Fruit fly (Drosophila melanogaster) whole organism, embryonic: Measurements from ENCODE around the gene cav.

Experiments
- Asciz ChIP-seq: fragments of 200-800 bp; sonication (Bioruptor generic); optimal IDR thresholded peaks from 2 replicates; lab custom pipeline; 2017; ENCODE audit warnings: missing biosample characterization, mild to moderate bottlenecking, missing genetic modification characterization, missing genetic modification reagents
- Bdp1 ChIP-seq: fragments of 200-800 bp; sonication (Bioruptor generic); optimal IDR thresholded peaks from 3 replicates; lab custom pipeline; 2016; ENCODE audit warnings: missing biosample characterization, missing genetic modification characterization
- C15 ChIP-seq: fragments of 200-800 bp; sonication (Bioruptor generic); IDR thresholded peaks from 3 replicates; pipeline ENCODE4 v1.3.6; 2022; ENCODE audit warnings: missing biosample characterization, missing genetic modification characterization
- CG10366 ChIP-seq: fragments of 200-800 bp; sonication (Bioruptor generic); IDR thresholded peaks from 2 replicates; pipeline ENCODE4 v1.3.6; 2022; ENCODE audit warnings: missing biosample characterization, missing genetic modification characterization
- CG10431 ChIP-seq: fragments of 200-800 bp; sonication (Bioruptor generic); optimal IDR thresholded peaks from 3 replicates; lab custom pipeline; 2018; ENCODE audit warnings: missing biosample characterization, mild to moderate bottlenecking, missing genetic modification characterization
- CG10565 ChIP-seq: fragments of 200-800 bp; sonication (Bioruptor generic); optimal IDR thresholded peaks from 3 replicates; lab custom pipeline; 2016; ENCODE audit warnings: missing biosample characterization, mild to moderate bottlenecking, missing genetic modification characterization
- CG10979 ChIP-seq: fragments of 200-800 bp; sonication (Bioruptor generic); optimal IDR thresholded peaks from 2 replicates; lab custom pipeline; 2018; ENCODE audit warnings: missing biosample characterization, mild to moderate bottlenecking, missing genetic modification characterization, moderate library complexity
- CG11456 ChIP-seq: fragments of 200-800 bp; sonication (Bioruptor generic); IDR thresholded peaks from 3 replicates; pipeline ENCODE4 v1.3.6; 2022; ENCODE audit warnings: missing biosample characterization, missing genetic modification characterization
- CG12236 ChIP-seq: fragments of 200-800 bp; sonication (Bioruptor generic); optimal IDR thresholded peaks from 2 replicates; lab custom pipeline; 2016; ENCODE audit warnings: missing biosample characterization, missing genetic modification characterization
- CG12391 ChIP-seq: fragments of 200-800 bp; sonication (Bioruptor generic); optimal IDR thresholded peaks from 3 replicates; lab custom pipeline; 2018; ENCODE audit warnings: missing biosample characterization, mild to moderate bottlenecking, missing genetic modification characterization, moderate library complexity
- CG13424 ChIP-seq: fragments of 200-800 bp; sonication (Bioruptor generic); optimal IDR thresholded peaks from 2 replicates; lab custom pipeline; 2019; ENCODE audit warnings: missing biosample characterization, mild to moderate bottlenecking, missing genetic modification characterization, moderate library complexity
- CG13624 ChIP-seq: fragments of 200-800 bp; sonication (Bioruptor generic); optimal IDR thresholded peaks from 2 replicates; lab custom pipeline; 2016; ENCODE audit warnings: missing biosample characterization, missing genetic modification characterization
- CG14860 ChIP-seq: fragments of 200-800 bp; sonication (Bioruptor generic); IDR thresholded peaks from 3 replicates; pipeline ENCODE4 v1.3.6; 2022; ENCODE audit warnings: missing biosample characterization, missing genetic modification characterization; ENCODE audit not compliant: partially characterized antibody
- CG16813 ChIP-seq: fragments of 200-800 bp; sonication (Bioruptor generic); IDR thresholded peaks from 3 replicates; pipeline ENCODE4 v1.3.6; 2022; ENCODE audit warnings: missing biosample characterization, missing genetic modification characterization; ENCODE audit not compliant: partially characterized antibody
- CG17186 ChIP-seq: fragments of 200-800 bp; sonication (Bioruptor generic); optimal IDR thresholded peaks from 3 replicates; lab custom pipeline; 2017; ENCODE audit warnings: missing biosample characterization, missing genetic modification reagents, missing genetic modification characterization
- CG33557 ChIP-seq: fragments of 200-800 bp; sonication (Bioruptor generic); optimal IDR thresholded peaks from 2 replicates; lab custom pipeline; 2019; ENCODE audit warnings: missing biosample characterization, mild to moderate bottlenecking, missing genetic modification characterization, moderate library complexity
- CG3407 ChIP-seq: fragments of 200-800 bp; sonication (Bioruptor generic); optimal IDR thresholded peaks from 2 replicates; lab custom pipeline; 2018; ENCODE audit warnings: missing biosample characterization, mild to moderate bottlenecking, missing genetic modification characterization
- CG34224 ChIP-seq: fragments of 200-800 bp; sonication (Bioruptor generic); IDR thresholded peaks from 3 replicates; pipeline ENCODE4 v1.3.6; 2022; ENCODE audit warnings: missing biosample characterization, missing genetic modification characterization; ENCODE audit not compliant: partially characterized antibody
- CG7556 ChIP-seq: fragments of 200-800 bp; sonication (Bioruptor generic); optimal IDR thresholded peaks from 2 replicates; lab custom pipeline; 2017; ENCODE audit warnings: missing biosample characterization, mild to moderate bottlenecking, missing genetic modification characterization
- CG8290 ChIP-seq, 3 experiments: fragments of 200-800 bp; sonication (Bioruptor generic); optimal IDR thresholded peaks; 2 replicates each; lab custom pipeline; 2016 to 2019; ENCODE audit warnings: missing biosample characterization in 3 of 3, missing genetic modification characterization in 3 of 3, mild to moderate bottlenecking in 2 of 3, moderate library complexity in 1 of 3
- CG8944 ChIP-seq: fragments of 200-800 bp; sonication (Bioruptor generic); optimal IDR thresholded peaks from 3 replicates; lab custom pipeline; 2016; ENCODE audit warnings: missing biosample characterization, missing genetic modification characterization
- CG9609 ChIP-seq: fragments of 200-800 bp; sonication (Bioruptor generic); optimal IDR thresholded peaks from 3 replicates; lab custom pipeline; 2016; ENCODE audit warnings: missing biosample characterization, missing genetic modification characterization
- Deaf1 ChIP-seq: fragments of 200-800 bp; optimal IDR thresholded peaks from 3 replicates; lab custom pipeline; 2019; ENCODE audit warnings: missing biosample characterization, mild to moderate bottlenecking, missing genetic modification characterization, moderate library complexity
- Hr39 ChIP-seq: fragments of >200 bp; optimal IDR thresholded peaks from 2 replicates; lab custom pipeline; 2017
- MBD-R2 ChIP-seq: fragments of 200-800 bp; sonication (Bioruptor generic); IDR thresholded peaks from 2 replicates; pipeline ENCODE4 v1.3.6; 2022; ENCODE audit warnings: missing biosample characterization, missing genetic modification characterization
- Med ChIP-seq: fragments of 200-800 bp; sonication (Bioruptor generic); peaks from one replicate; lab custom pipeline; 2016; ENCODE audit warnings: missing biosample characterization, missing genetic modification characterization, mild to moderate bottlenecking, inconsistent platforms, moderate library complexity
- Mes4 ChIP-seq: fragments of 200-800 bp; sonication (Bioruptor generic); optimal IDR thresholded peaks from 2 replicates; lab custom pipeline; 2016; ENCODE audit warnings: missing biosample characterization, missing genetic modification characterization
- Neu2 ChIP-seq: fragments of 200-800 bp; sonication (Bioruptor generic); optimal IDR thresholded peaks from 3 replicates; lab custom pipeline; 2016; ENCODE audit warnings: missing biosample characterization, missing genetic modification characterization, borderline replicate concordance
- Pdp1 ChIP-seq, 2 experiments: fragments of 200-800 bp; sonication (Bioruptor generic); optimal IDR thresholded peaks; 3 replicates each; lab custom pipeline; 2016; ENCODE audit warnings: missing biosample characterization in 2 of 2, missing genetic modification characterization in 2 of 2, mild to moderate bottlenecking in 1 of 2, moderate library complexity in 1 of 2
- Rfx ChIP-seq: fragments of 200-800 bp; sonication (Bioruptor generic); IDR thresholded peaks from 2 replicates; pipeline ENCODE4 v1.3.6; 2022; ENCODE audit warnings: missing biosample characterization, missing genetic modification characterization
- amos ChIP-seq: fragments of 200-800 bp; sonication (Bioruptor generic); IDR thresholded peaks from 2 replicates; pipeline ENCODE4 v1.3.6; 2022; ENCODE audit warnings: missing biosample characterization, missing genetic modification characterization; ENCODE audit not compliant: partially characterized antibody
- corto ChIP-seq: fragments of 200-800 bp; sonication (Bioruptor generic); optimal IDR thresholded peaks from 2 replicates; lab custom pipeline; 2016; ENCODE audit warnings: missing biosample characterization, mild to moderate bottlenecking, missing genetic modification characterization, moderate library complexity
- eve ChIP-seq, 2 experiments: fragments of >200 bp; optimal IDR thresholded peaks; 2 replicates each; lab custom pipeline; 2017; ENCODE audit warnings: missing biosample characterization in 2 of 2, missing genetic modification characterization in 2 of 2
- fd64A ChIP-seq: fragments of 200-800 bp; sonication (Bioruptor generic); optimal IDR thresholded peaks from 3 replicates; lab custom pipeline; 2018; ENCODE audit warnings: missing biosample characterization, mild to moderate bottlenecking, missing genetic modification characterization
- ftz-f1 ChIP-seq: fragments of 200-800 bp; sonication (Bioruptor generic); optimal IDR thresholded peaks from 2 replicates; lab custom pipeline; 2016; ENCODE audit warnings: missing biosample characterization, missing genetic modification characterization
- hb ChIP-seq: fragments of 200-800 bp; sonication (Bioruptor generic); IDR thresholded peaks from 3 replicates; pipeline ENCODE4 v1.3.6; 2022; ENCODE audit warnings: missing biosample characterization, missing genetic modification characterization; ENCODE audit not compliant: partially characterized antibody
- klu ChIP-seq: fragments of 200-800 bp; sonication (Bioruptor generic); IDR thresholded peaks from 2 replicates; pipeline ENCODE4 v1.3.6; 2022; ENCODE audit warnings: missing biosample characterization, missing genetic modification characterization
- luna ChIP-seq: fragments of 200-800 bp; sonication (Bioruptor generic); optimal IDR thresholded peaks from 2 replicates; lab custom pipeline; 2016; ENCODE audit warnings: missing biosample characterization, missing genetic modification characterization
- mirr ChIP-seq: fragments of 200-800 bp; sonication (Bioruptor generic); optimal IDR thresholded peaks from 3 replicates; lab custom pipeline; 2018; ENCODE audit warnings: missing biosample characterization, mild to moderate bottlenecking, missing genetic modification characterization
- pb ChIP-seq: fragments of 200-800 bp; sonication (Bioruptor generic); optimal IDR thresholded peaks from 3 replicates; lab custom pipeline; 2016; ENCODE audit warnings: missing biosample characterization, missing genetic modification characterization
- rib ChIP-seq: fragments of 200-800 bp; sonication (Bioruptor generic); IDR thresholded peaks from 2 replicates; pipeline ENCODE4 v1.3.6; 2022; ENCODE audit warnings: missing biosample characterization, missing genetic modification characterization
- ro ChIP-seq: fragments of 200-800 bp; sonication (Bioruptor generic); IDR thresholded peaks from 2 replicates; pipeline ENCODE4 v1.3.6; 2022; ENCODE audit warnings: missing biosample characterization, missing genetic modification characterization
- seq ChIP-seq: fragments of 200-800 bp; sonication (Bioruptor generic); IDR thresholded peaks from 2 replicates; pipeline ENCODE4 v1.3.6; 2022; ENCODE audit warnings: missing biosample characterization, missing genetic modification characterization
- sisA ChIP-seq: fragments of 200-800 bp; sonication (Bioruptor generic); IDR thresholded peaks from 2 replicates; pipeline ENCODE4 v1.3.6; 2022; ENCODE audit warnings: missing biosample characterization, missing genetic modification characterization
- so ChIP-seq: fragments of 200-800 bp; sonication (Bioruptor generic); IDR thresholded peaks from 3 replicates; pipeline ENCODE4 v1.3.6; 2022; ENCODE audit warnings: missing biosample characterization, missing genetic modification characterization
- sob ChIP-seq: fragments of 200-800 bp; sonication (Bioruptor generic); IDR thresholded peaks from 2 replicates; pipeline ENCODE4 v1.3.6; 2022; ENCODE audit warnings: missing biosample characterization, missing genetic modification characterization
- stwl ChIP-seq: fragments of 200-800 bp; sonication (Bioruptor generic); optimal IDR thresholded peaks from 3 replicates; lab custom pipeline; 2018; ENCODE audit warnings: missing biosample characterization, mild to moderate bottlenecking, missing genetic modification characterization, moderate library complexity
- toy ChIP-seq: fragments of 200-800 bp; sonication (Bioruptor generic); IDR thresholded peaks from 2 replicates; pipeline ENCODE4 v1.3.6; 2022; ENCODE audit warnings: missing biosample characterization, missing genetic modification characterization

Gene cav

dm6 chr3R:24230423-24231205, 9.7 kb downstream of the cav start, which contains the start of gene mask (continued):
- TF ChIP-seq seq (GFP tag; lab: Robert Waterston, UW) (peak; percentile 75), Bdp1 (GFP tag; lab: Kevin White, UChicago) (peak; percentile 77), so (GFP tag; lab: Robert Waterston, UW) (peak; percentile 69; the same call in 1 of the 3 replicates), Hr39 (lab: Kevin White, UChicago) (no peak), CG14860 (GFP tag; lab: Robert Waterston, UW) (no peak), Neu2 (peak; percentile 42), Mes4 (peak; percentile 87), CG10431 (GFP tag; lab: Kevin White, UChicago) (peak; percentile 77), hb (GFP tag; lab: Robert Waterston, UW) (no peak), ftz-f1 (GFP tag; lab: Kevin White, UChicago) (no peak), Med (GFP tag; lab: Kevin White, UChicago) (peak; percentile 98), Deaf1 (peak; percentile 66), klu (GFP tag; lab: Robert Waterston, UW) (no peak), MBD-R2 (GFP tag; lab: Robert Waterston, UW) (no peak), CG8290 (GFP tag; optimal IDR thresholded peaks at IDR 0.05; lab: Kevin White, UChicago) (peak; percentile 81), CG8290 (tag; optimal IDR thresholded peaks at IDR 0.05; lab: Kevin White, UChicago) (peak; percentile 28 to 86), mirr (peak; percentile 94), CG8944 (GFP tag; lab: Kevin White, UChicago) (peak; percentile 28), CG12391 (tag; lab: Kevin White, UChicago) (peak; percentile 74), luna (GFP tag; lab: Kevin White, UChicago) (peak; percentile 84), CG10366 (GFP tag; lab: Robert Waterston, UW) (peak; percentile 76), Pdp1 (GFP tag; optimal IDR thresholded peaks at IDR 0.05; lab: Kevin White, UChicago) (peak; percentile 65 to 83), CG16813 (GFP tag; lab: Robert Waterston, UW) (no peak; the same call in 2 of the 3 replicates), toy (0 out of 2 replicates have a peak, but pooled peaks have one; percentile 28), CG7556 (peak; percentile 19), stwl (peak; percentile 59), CG11456 (GFP tag; lab: Robert Waterston, UW) (peak; percentile 95), rib (no peak; the same call in 1 of the 2 replicates), Rfx (GFP tag; lab: Robert Waterston, UW) (peak; percentile 93), CG10979 (tag; lab: Kevin White, UChicago) (peak; percentile 25), pb (GFP tag; lab: Kevin White, UChicago) (peak; percentile 82), corto (no peak), C15 (GFP tag; lab: Robert Waterston, UW) (peak; percentile 48; the same call in 1 of the 3 replicates), sob (GFP tag; lab: Robert Waterston, UW) (peak; percentile 86), CG12236 (peak; percentile 73), CG34224 (GFP tag; lab: Robert Waterston, UW) (no peak), amos (GFP tag; lab: Robert Waterston, UW) (peak; percentile 55), Asciz (peak; percentile 55), CG9609 (GFP tag; lab: Kevin White, UChicago) (peak; percentile 74), eve (GFP tag; optimal IDR thresholded peaks at IDR 0.05; lab: Kevin White, UChicago) (no peak), CG33557 (peak; percentile 71), CG10565 (no peak), CG3407 (GFP tag; lab: Kevin White, UChicago) (peak; percentile 49), fd64A (peak; percentile 25), CG13424 (tag; lab: Kevin White, UChicago) (peak; percentile 39), CG13624 (GFP tag; lab: Kevin White, UChicago) (peak; percentile 72), CG17186 (GFP tag; lab: Kevin White, UChicago) (no peak), ro (no peak; the same call in 1 of the 2 replicates), sisA (GFP tag; lab: Robert Waterston, UW) (peak; percentile 31; the same call in 1 of the 2 replicates)
